Worm (Caenorhabditis elegans) whole organism, mixed stage, embryonic: ENCODE results near the gene marc-5.

ENCODE experiments used
- blmp-1 ChIP-seq: fragments of 150-350 bp; optimal IDR thresholded peaks from 2 replicates; lab custom pipeline; 2014; ENCODE audit warnings: missing biosample characterization, missing genetic modification characterization
- ceh-83 ChIP-seq: fragments of 200-800 bp; sonication (Bioruptor generic); optimal IDR thresholded peaks from 2 replicates; lab custom pipeline; 2018; ENCODE audit warnings: mild to moderate bottlenecking, missing genetic modification characterization, missing compliant biosample characterization
- ces-1 ChIP-seq: fragments of 150-350 bp; optimal IDR thresholded peaks from 2 replicates; lab custom pipeline; 2014; ENCODE audit warnings: missing biosample characterization, missing genetic modification reagents, missing genetic modification characterization
- drap-1 ChIP-seq: fragments of 200-800 bp; sonication (Bioruptor generic); optimal IDR thresholded peaks from 3 replicates; lab custom pipeline; 2018; ENCODE audit warnings: mild to moderate bottlenecking, missing genetic modification characterization, missing compliant biosample characterization
- lin-13 ChIP-seq: fragments of 150-350 bp; optimal IDR thresholded peaks from 2 replicates; lab custom pipeline; 2014; ENCODE audit warnings: missing biosample characterization, missing genetic modification characterization
- nhr-12 ChIP-seq: fragments of 150-350 bp; optimal IDR thresholded peaks from 2 replicates; lab custom pipeline; 2014; ENCODE audit warnings: missing biosample characterization, missing genetic modification characterization
- nhr-237 ChIP-seq: fragments of 150-350 bp; optimal IDR thresholded peaks from 2 replicates; lab custom pipeline; 2014; ENCODE audit warnings: missing biosample characterization, missing genetic modification characterization
- pha-4 ChIP-seq: fragments of 150-350 bp; optimal IDR thresholded peaks from 2 replicates; lab custom pipeline; 2018; ENCODE audit warnings: missing biosample characterization, missing genetic modification reagents, missing genetic modification characterization
- snpc-4 ChIP-seq: fragments of 150-350 bp; optimal IDR thresholded peaks from 2 replicates; lab custom pipeline; 2014; ENCODE audit warnings: missing biosample characterization, missing genetic modification characterization
- unc-39 ChIP-seq: fragments of 150-350 bp; optimal IDR thresholded peaks from 2 replicates; lab custom pipeline; 2014; ENCODE audit warnings: missing biosample characterization, missing genetic modification characterization
- unc-62 ChIP-seq: fragments of 150-350 bp; optimal IDR thresholded peaks from 2 replicates; lab custom pipeline; 2014; ENCODE audit warnings: missing biosample characterization, missing genetic modification reagents, missing genetic modification characterization

ce11 chrII:12346289-12346989 lies 32.9 kb downstream of the marc-5 start:
- TF ChIP-seq ces-1 (GFP tag; lab: Kevin White, UChicago), result no peak
- no peak for TF ChIP-seq nhr-12 (tag; lab: Kevin White, UChicago)
- TF ChIP-seq unc-39 (tag; lab: Kevin White, UChicago), result no peak
- TF ChIP-seq nhr-237 (tag; lab: Kevin White, UChicago), result no peak
- TF ChIP-seq unc-62 (GFP tag; lab: Kevin White, UChicago), result no peak
- no peak for TF ChIP-seq snpc-4
- TF ChIP-seq lin-13, result no peak
- no peak for TF ChIP-seq blmp-1 (tag; lab: Kevin White, UChicago)
- no peak for TF ChIP-seq pha-4 (tag; lab: Kevin White, UChicago)
- TF ChIP-seq drap-1, result no peak
- TF ChIP-seq ceh-83 (GFP tag; lab: Kevin White, UChicago), result no peak
